1 fruit fly cellular context compared by ENCODE assay signal in the genomic region with DNA sequence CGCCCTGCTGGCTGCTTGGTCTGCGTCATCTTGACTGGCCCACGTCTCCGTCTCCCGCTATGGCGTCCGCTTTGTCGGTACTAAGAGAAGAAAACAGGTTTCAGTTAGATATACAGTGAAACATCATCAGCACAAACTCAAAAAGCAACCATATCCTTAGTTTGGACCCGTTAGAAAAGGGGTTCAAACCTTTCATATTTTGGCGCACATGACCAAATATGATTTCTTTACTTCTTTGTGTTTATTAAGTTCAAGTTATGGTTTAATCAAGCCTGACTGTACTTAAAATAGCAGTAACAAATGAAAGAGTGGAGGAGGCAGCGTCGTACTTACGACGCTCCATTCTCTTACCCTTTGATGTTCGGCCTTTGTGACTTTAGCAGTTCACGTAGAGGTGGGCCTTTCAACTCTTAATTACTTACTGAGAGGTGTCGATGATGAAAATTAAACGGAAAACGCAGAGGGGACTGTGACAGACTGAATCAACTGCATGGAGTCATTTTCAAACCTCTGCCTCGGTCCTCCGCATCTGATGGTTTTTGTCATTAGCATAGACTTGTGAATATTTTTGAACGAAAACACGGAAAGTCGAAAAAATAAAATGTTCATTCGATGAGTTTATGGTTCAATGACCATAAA.
TF ChIP-seq lines count a peak whose summit lies in the region.

No protein-coding gene starts in this region.

TF ChIP-seq in whole organism, embryonic, 481 proteins besides CTCF, POLR2A, EP300 and RAD21 (continued from another document):
- TF ChIP-seq CG13424 (tag; optimal IDR thresholded peaks at IDR 0.05; lab: Kevin White, UChicago) (peak; percentile 76), tgo (GFP tag; IDR thresholded peaks at IDR 0.05; lab: Robert Waterston, UW) (peak; percentile 81), CG7357 (GFP tag; IDR thresholded peaks at IDR 0.05; lab: Robert Waterston, UW) (peak; percentile 70; the same call in 2 of the 3 replicates), D19A (tag; optimal IDR thresholded peaks at IDR 0.05; lab: Kevin White, UChicago) (peak; percentile 66), H15 (GFP tag; IDR thresholded peaks at IDR 0.05; lab: Robert Waterston, UW) (peak; percentile 82), CG10366 (GFP tag; IDR thresholded peaks at IDR 0.05; lab: Robert Waterston, UW) (peak; percentile 85), ci (GFP tag; IDR thresholded peaks at IDR 0.05; lab: Robert Waterston, UW) (peak; percentile 92), sr (GFP tag; IDR thresholded peaks at IDR 0.05; lab: Robert Waterston, UW) (peak; percentile 63; the same call in 1 of the 3 replicates), Atf6 (GFP tag; IDR thresholded peaks at IDR 0.05; lab: Robert Waterston, UW) (peak; percentile 87), CG17912 (GFP tag; optimal IDR thresholded peaks at IDR 0.05; lab: Kevin White, UChicago) (no peak), CG8765 (GFP tag; IDR thresholded peaks at IDR 0.05; lab: Robert Waterston, UW) (peak; percentile 64; the same call in 1 of the 2 replicates), CG5245 (GFP tag; optimal IDR thresholded peaks at IDR 0.05; lab: Kevin White, UChicago) (peak; percentile 79), zen2 (GFP tag; IDR thresholded peaks at IDR 0.05; lab: Robert Waterston, UW; ENCODE audit: partially characterized antibody) (no peak), kah (GFP tag; optimal IDR thresholded peaks at IDR 0.05; lab: Kevin White, UChicago) (no peak), Elba2 (GFP tag; optimal IDR thresholded peaks at IDR 0.05; lab: Kevin White, UChicago) (no peak), crc (GFP tag; optimal IDR thresholded peaks at IDR 0.05; lab: Kevin White, UChicago) (peak; percentile 66), CG4424 (GFP tag; optimal IDR thresholded peaks at IDR 0.05; lab: Kevin White, UChicago) (peak; percentile 83), row (GFP tag; IDR thresholded peaks at IDR 0.05; lab: Robert Waterston, UW) (peak; percentile 87), MTF-1 (GFP tag; optimal IDR thresholded peaks at IDR 0.05; lab: Kevin White, UChicago; ENCODE audit: borderline replicate concordance) (peak; percentile 68), tup (GFP tag; optimal IDR thresholded peaks at IDR 0.05; lab: Kevin White, UChicago) (peak; percentile 66), CG14050 (GFP tag; IDR thresholded peaks at IDR 0.05; lab: Robert Waterston, UW) (peak; percentile 79), Doc3 (GFP tag; IDR thresholded peaks at IDR 0.05; lab: Robert Waterston, UW; ENCODE audit: partially characterized antibody) (no peak), gsb-n (tag; optimal IDR thresholded peaks at IDR 0.05; lab: Kevin White, UChicago) (peak; percentile 56), Xrp1 (GFP tag; IDR thresholded peaks at IDR 0.05; lab: Robert Waterston, UW) (peak; percentile 85), B-H2 (GFP tag; optimal IDR thresholded peaks at IDR 0.05; lab: Kevin White, UChicago) (no peak), CG9817 (tag; optimal IDR thresholded peaks at IDR 0.05; lab: Kevin White, UChicago) (peak; percentile 70), dmrt11E (tag; optimal IDR thresholded peaks at IDR 0.05; lab: Kevin White, UChicago) (peak; percentile 55), CG16813 (GFP tag; IDR thresholded peaks at IDR 0.05; lab: Robert Waterston, UW; ENCODE audit: partially characterized antibody) (no peak), pb (GFP tag; optimal IDR thresholded peaks at IDR 0.05; lab: Kevin White, UChicago) (peak; percentile 77), CG13624 (GFP tag; optimal IDR thresholded peaks at IDR 0.05; lab: Kevin White, UChicago) (peak; percentile 88), CG18599 (GFP tag; optimal IDR thresholded peaks at IDR 0.05; lab: Kevin White, UChicago) (peak; percentile 88), Atf-2 (GFP tag; optimal IDR thresholded peaks at IDR 0.05; lab: Kevin White, UChicago) (peak; percentile 59), CG8944 (GFP tag; optimal IDR thresholded peaks at IDR 0.05; lab: Kevin White, UChicago) (peak; percentile 76), klu (GFP tag; IDR thresholded peaks at IDR 0.05; lab: Robert Waterston, UW) (peak; percentile 71), CG14014 (GFP tag; IDR thresholded peaks at IDR 0.05; lab: Robert Waterston, UW) (peak; percentile 88), CG5180 (GFP tag; optimal IDR thresholded peaks at IDR 0.05; lab: Kevin White, UChicago) (no peak), CG4282 (GFP tag; optimal IDR thresholded peaks at IDR 0.05; lab: Kevin White, UChicago) (peak; percentile 44), CG15479 (GFP tag; optimal IDR thresholded peaks at IDR 0.05; lab: Kevin White, UChicago) (no peak), tll (GFP tag; optimal IDR thresholded peaks at IDR 0.05; lab: Kevin White, UChicago) (no peak), ewg (GFP tag; optimal IDR thresholded peaks at IDR 0.05; lab: Kevin White, UChicago) (peak; percentile 52), grau (tag; optimal IDR thresholded peaks at IDR 0.05; lab: Kevin White, UChicago) (peak; percentile 97), tap (tag; optimal IDR thresholded peaks at IDR 0.05; lab: Kevin White, UChicago) (peak; percentile 83), Gsc (GFP tag; IDR thresholded peaks at IDR 0.05; lab: Robert Waterston, UW) (no peak; the same call in 1 of the 2 replicates), CG2712 (tag; optimal IDR thresholded peaks at IDR 0.05; lab: Kevin White, UChicago) (peak; percentile 87), ro (GFP tag; IDR thresholded peaks at IDR 0.05; lab: Robert Waterston, UW) (peak; percentile 56; the same call in 1 of the 2 replicates), Lpt (GFP tag; optimal IDR thresholded peaks at IDR 0.05; lab: Kevin White, UChicago) (no peak), CG8290 (GFP tag; optimal IDR thresholded peaks at IDR 0.05; lab: Kevin White, UChicago) (no peak), CG8290 (tag; optimal IDR thresholded peaks at IDR 0.05; lab: Kevin White, UChicago) (peak in 1 of 2 experiments; percentile 87), eyg (GFP tag; optimal IDR thresholded peaks at IDR 0.05; lab: Kevin White, UChicago) (peak; percentile 48), Ssrp (tag; optimal IDR thresholded peaks at IDR 0.05; lab: Kevin White, UChicago) (peak; percentile 72), CG11504 (tag; optimal IDR thresholded peaks at IDR 0.05; lab: Kevin White, UChicago) (peak; percentile 86), gfzf (GFP tag; optimal IDR thresholded peaks at IDR 0.05; lab: Kevin White, UChicago) (no peak), slbo (GFP tag; IDR thresholded peaks at IDR 0.05; lab: Robert Waterston, UW) (peak; percentile 92), CG9727 (GFP tag; optimal IDR thresholded peaks at IDR 0.05; lab: Kevin White, UChicago) (peak; percentile 66), hbn (GFP tag; IDR thresholded peaks at IDR 0.05; lab: Robert Waterston, UW; ENCODE audit: partially characterized antibody) (no peak), CG1529 (GFP tag; optimal IDR thresholded peaks at IDR 0.05; lab: Kevin White, UChicago) (peak; percentile 56), Sry-β (GFP tag; optimal IDR thresholded peaks at IDR 0.05; lab: Kevin White, UChicago) (no peak), CG7963 (GFP tag; IDR thresholded peaks at IDR 0.05; lab: Robert Waterston, UW; ENCODE audit: partially characterized antibody) (no peak), ab (GFP tag; optimal IDR thresholded peaks at IDR 0.05; lab: Kevin White, UChicago) (peak; percentile 61), az2 (GFP tag; optimal IDR thresholded peaks at IDR 0.05; lab: Kevin White, UChicago) (peak; percentile 80), PHDP (tag; optimal IDR thresholded peaks at IDR 0.05; lab: Kevin White, UChicago) (peak; percentile 79), CG16863 (GFP tag; optimal IDR thresholded peaks at IDR 0.05; lab: Kevin White, UChicago) (peak; percentile 74), exex (tag; optimal IDR thresholded peaks at IDR 0.05; lab: Kevin White, UChicago) (peak; percentile 20), tna (GFP tag; IDR thresholded peaks at IDR 0.05; lab: Robert Waterston, UW; ENCODE audit: partially characterized antibody) (no peak)
